Fruit fly (Drosophila melanogaster) whole organism, embryonic: ENCODE results near the gene CG14642.

Experiments
- Blimp-1 ChIP-seq: fragments of 200-800 bp; sonication (Bioruptor generic); optimal IDR thresholded peaks from 3 replicates; lab custom pipeline; 2018; ENCODE audit warnings: missing biosample characterization, missing genetic modification characterization, mild to moderate bottlenecking, moderate library complexity, missing genetic modification reagents
- CG10543 ChIP-seq: fragments of 200-800 bp; sonication (Bioruptor generic); optimal IDR thresholded peaks from 3 replicates; lab custom pipeline; 2017; ENCODE audit warnings: missing biosample characterization, mild to moderate bottlenecking, missing genetic modification characterization, moderate library complexity
- CG1233 ChIP-seq: fragments of 200-800 bp; sonication (Bioruptor generic); optimal IDR thresholded peaks from 4 replicates; lab custom pipeline; 2018; ENCODE audit warnings: missing biosample characterization, mild to moderate bottlenecking, missing genetic modification characterization
- CG12744 ChIP-seq: fragments of 200-800 bp; sonication (Bioruptor generic); optimal IDR thresholded peaks from 2 replicates; lab custom pipeline; 2016; ENCODE audit warnings: missing biosample characterization, missing genetic modification characterization
- CG12769 ChIP-seq: fragments of 200-800 bp; sonication (Bioruptor generic); optimal IDR thresholded peaks from 2 replicates; lab custom pipeline; 2019; ENCODE audit warnings: missing biosample characterization, mild to moderate bottlenecking, missing genetic modification characterization, moderate library complexity
- CG13287 ChIP-seq: fragments of 200-800 bp; sonication (Bioruptor generic); IDR thresholded peaks from 2 replicates; pipeline ENCODE4 v1.3.6; 2022; ENCODE audit warnings: missing biosample characterization, missing genetic modification characterization; ENCODE audit not compliant: partially characterized antibody
- CG13775 ChIP-seq: fragments of 200-800 bp; sonication (Bioruptor generic); optimal IDR thresholded peaks from 3 replicates; lab custom pipeline; 2017; ENCODE audit warnings: missing biosample characterization, mild to moderate bottlenecking, missing genetic modification characterization
- CG15269 ChIP-seq: fragments of 200-800 bp; sonication (Bioruptor generic); optimal IDR thresholded peaks from 2 replicates; lab custom pipeline; 2018; ENCODE audit warnings: missing biosample characterization, mild to moderate bottlenecking, missing genetic modification characterization, moderate library complexity
- CG17328 ChIP-seq: fragments of 200-800 bp; sonication (Bioruptor generic); IDR thresholded peaks from 2 replicates; pipeline ENCODE4 v1.3.6; 2022; ENCODE audit warnings: missing biosample characterization, missing genetic modification characterization
- CG17829 ChIP-seq: fragments of 200-800 bp; optimal IDR thresholded peaks from 2 replicates; lab custom pipeline; 2019; ENCODE audit warnings: missing biosample characterization, mild to moderate bottlenecking, missing genetic modification characterization, moderate library complexity
- CG17912 ChIP-seq: fragments of 200-800 bp; sonication (Bioruptor generic); optimal IDR thresholded peaks from 2 replicates; lab custom pipeline; 2018; ENCODE audit warnings: missing biosample characterization, mild to moderate bottlenecking, missing genetic modification characterization
- CG3163 ChIP-seq: fragments of 200-800 bp; sonication (Bioruptor generic); optimal IDR thresholded peaks from 3 replicates; lab custom pipeline; 2016; ENCODE audit warnings: missing biosample characterization, missing genetic modification characterization
- CG34376 ChIP-seq: fragments of 200-800 bp; sonication (Bioruptor generic); optimal IDR thresholded peaks from 2 replicates; lab custom pipeline; 2018; ENCODE audit warnings: missing biosample characterization, mild to moderate bottlenecking, missing genetic modification characterization
- CG34422 ChIP-seq: fragments of 200-800 bp; sonication (Bioruptor generic); IDR thresholded peaks from 3 replicates; pipeline ENCODE4 v1.3.6; 2022; ENCODE audit warnings: missing biosample characterization, missing genetic modification characterization
- CG3838 ChIP-seq: fragments of 200-800 bp; sonication (Bioruptor generic); optimal IDR thresholded peaks from 3 replicates; lab custom pipeline; 2016; ENCODE audit warnings: missing biosample characterization, missing genetic modification characterization
- CG4360 ChIP-seq: fragments of 200-800 bp; sonication (Bioruptor generic); IDR thresholded peaks from 2 replicates; pipeline ENCODE4 v1.3.6; 2022; ENCODE audit warnings: missing biosample characterization, missing genetic modification characterization
- CG4404 ChIP-seq: fragments of 200-800 bp; sonication (Bioruptor generic); IDR thresholded peaks from 2 replicates; pipeline ENCODE4 v1.3.6; 2022; ENCODE audit warnings: missing biosample characterization, missing genetic modification characterization
- CG5180 ChIP-seq: fragments of 200-800 bp; sonication (Bioruptor generic); optimal IDR thresholded peaks from 3 replicates; lab custom pipeline; 2017; ENCODE audit warnings: missing biosample characterization, missing genetic modification characterization, mild to moderate bottlenecking, moderate library complexity, missing genetic modification reagents
- CG6654 ChIP-seq: fragments of 200-800 bp; sonication (Bioruptor generic); optimal IDR thresholded peaks from 2 replicates; lab custom pipeline; 2017; ENCODE audit warnings: missing biosample characterization, mild to moderate bottlenecking, missing genetic modification characterization
- CG8089 ChIP-seq: fragments of 200-800 bp; sonication (Bioruptor generic); optimal IDR thresholded peaks from 3 replicates; lab custom pipeline; 2016; ENCODE audit warnings: missing biosample characterization, missing genetic modification characterization
- CG9817 ChIP-seq: fragments of 200-800 bp; sonication (Bioruptor generic); optimal IDR thresholded peaks from 2 replicates; lab custom pipeline; 2018; ENCODE audit warnings: missing biosample characterization, mild to moderate bottlenecking, missing genetic modification characterization, moderate library complexity
- CkIIα-i1 ChIP-seq: fragments of 200-800 bp; sonication (Bioruptor generic); IDR thresholded peaks from 2 replicates; pipeline ENCODE4 v1.3.6; 2022; ENCODE audit warnings: missing biosample characterization, missing genetic modification characterization
- Deaf1 ChIP-seq: fragments of 200-800 bp; optimal IDR thresholded peaks from 3 replicates; lab custom pipeline; 2019; ENCODE audit warnings: missing biosample characterization, mild to moderate bottlenecking, missing genetic modification characterization, moderate library complexity
- E2f2 ChIP-seq: fragments of 200-800 bp; sonication (Bioruptor generic); IDR thresholded peaks from 2 replicates; pipeline ENCODE4 v1.3.6; 2022; ENCODE audit warnings: missing biosample characterization, missing genetic modification characterization
- Gug ChIP-seq: fragments of 200-800 bp; sonication (Bioruptor generic); IDR thresholded peaks from 4 replicates; pipeline ENCODE4 v1.3.6; 2022; ENCODE audit warnings: missing biosample characterization, missing genetic modification characterization
- Med ChIP-seq: fragments of 200-800 bp; sonication (Bioruptor generic); peaks from one replicate; lab custom pipeline; 2016; ENCODE audit warnings: missing biosample characterization, missing genetic modification characterization, mild to moderate bottlenecking, inconsistent platforms, moderate library complexity
- Optix ChIP-seq: fragments of 200-800 bp; sonication (Bioruptor generic); IDR thresholded peaks from 3 replicates; pipeline ENCODE4 v1.3.6; 2022; ENCODE audit warnings: missing biosample characterization, missing genetic modification characterization
- Pdp1 ChIP-seq, 2 experiments: fragments of 200-800 bp; sonication (Bioruptor generic); optimal IDR thresholded peaks; 3 replicates each; lab custom pipeline; 2016; ENCODE audit warnings: missing biosample characterization in 2 of 2, missing genetic modification characterization in 2 of 2, mild to moderate bottlenecking in 1 of 2, moderate library complexity in 1 of 2
- Sox102F ChIP-seq: fragments of 200-800 bp; sonication (Bioruptor generic); optimal IDR thresholded peaks from 2 replicates; lab custom pipeline; 2018; ENCODE audit warnings: missing biosample characterization, mild to moderate bottlenecking, missing genetic modification characterization, moderate library complexity
- Sry-δ ChIP-seq: fragments of 200-800 bp; sonication (Bioruptor generic); optimal IDR thresholded peaks from 2 replicates; lab custom pipeline; 2016; ENCODE audit warnings: missing biosample characterization, missing genetic modification characterization
- TFAM ChIP-seq: fragments of 200-800 bp; sonication (Bioruptor generic); optimal IDR thresholded peaks from 2 replicates; lab custom pipeline; 2017; ENCODE audit warnings: missing biosample characterization, missing genetic modification characterization, inconsistent platforms
- Tbp ChIP-seq: fragments of >200 bp; optimal IDR thresholded peaks from 2 replicates; lab custom pipeline; 2018; ENCODE audit warnings: missing biosample characterization, missing genetic modification characterization
- Trl ChIP-seq, 3 experiments: fragments of >200 bp in 2 of 3; fragments of 200-800 bp in 1 of 3; sonication (Bioruptor generic) in 1 of 3; optimal IDR thresholded peaks; 2 replicates in 1 of 3; 3 replicates in 2 of 3; lab custom pipeline; 2016 to 2017; ENCODE audit warnings: missing biosample characterization in 1 of 3, missing genetic modification characterization in 1 of 3
- Xbp1 ChIP-seq: fragments of 200-800 bp; sonication (Bioruptor generic); optimal IDR thresholded peaks from 3 replicates; lab custom pipeline; 2016; ENCODE audit warnings: missing biosample characterization, mild to moderate bottlenecking, missing genetic modification characterization
- ab ChIP-seq: fragments of 200-800 bp; sonication (Bioruptor generic); optimal IDR thresholded peaks from 2 replicates; lab custom pipeline; 2016; ENCODE audit warnings: missing biosample characterization, missing genetic modification characterization
- abd-A ChIP-seq: fragments of 200-800 bp; sonication (Bioruptor generic); optimal IDR thresholded peaks from 3 replicates; lab custom pipeline; 2019; ENCODE audit warnings: missing biosample characterization, mild to moderate bottlenecking, missing genetic modification characterization, moderate library complexity
- ash1 ChIP-seq: fragments of 200-800 bp; sonication (Bioruptor generic); optimal IDR thresholded peaks from 2 replicates; lab custom pipeline; 2018; ENCODE audit warnings: missing biosample characterization, mild to moderate bottlenecking, missing genetic modification characterization
- bowl ChIP-seq: fragments of 200-800 bp; sonication (Bioruptor generic); IDR thresholded peaks from 2 replicates; pipeline ENCODE4 v1.3.6; 2022; ENCODE audit warnings: missing biosample characterization, missing genetic modification characterization
- crc ChIP-seq: fragments of 200-800 bp; sonication (Bioruptor generic); optimal IDR thresholded peaks from 2 replicates; lab custom pipeline; 2016; ENCODE audit warnings: missing biosample characterization, missing genetic modification characterization
- ftz-f1 ChIP-seq: fragments of 200-800 bp; sonication (Bioruptor generic); optimal IDR thresholded peaks from 2 replicates; lab custom pipeline; 2016; ENCODE audit warnings: missing biosample characterization, missing genetic modification characterization
- hb ChIP-seq: fragments of 200-800 bp; sonication (Bioruptor generic); IDR thresholded peaks from 3 replicates; pipeline ENCODE4 v1.3.6; 2022; ENCODE audit warnings: missing biosample characterization, missing genetic modification characterization; ENCODE audit not compliant: partially characterized antibody
- lola ChIP-seq, 3 experiments: fragments of >200 bp in 2 of 3; fragments of 200-800 bp in 1 of 3; sonication (Bioruptor generic) in 1 of 3; optimal IDR thresholded peaks; 2 replicates each; lab custom pipeline; 2017 to 2019; ENCODE audit warnings: missing biosample characterization in 3 of 3, missing genetic modification characterization in 3 of 3, mild to moderate bottlenecking in 1 of 3, moderate library complexity in 1 of 3
- nom ChIP-seq: fragments of 200-800 bp; sonication (Bioruptor generic); optimal IDR thresholded peaks from 2 replicates; lab custom pipeline; 2017; ENCODE audit warnings: missing biosample characterization, missing genetic modification characterization, mild to moderate bottlenecking, moderate library complexity, missing genetic modification reagents
- oc ChIP-seq: fragments of 200-800 bp; sonication (Bioruptor generic); optimal IDR thresholded peaks from 2 replicates; lab custom pipeline; 2018; ENCODE audit warnings: missing biosample characterization, mild to moderate bottlenecking, missing genetic modification characterization, moderate library complexity
- pzg ChIP-seq: fragments of 200-800 bp; sonication (Bioruptor generic); optimal IDR thresholded peaks from 3 replicates; lab custom pipeline; 2018; ENCODE audit warnings: missing biosample characterization, mild to moderate bottlenecking, missing genetic modification characterization, moderate library complexity
- sima ChIP-seq: fragments of 200-800 bp; sonication (Bioruptor generic); optimal IDR thresholded peaks from 2 replicates; lab custom pipeline; 2016; ENCODE audit warnings: missing biosample characterization, missing genetic modification characterization
- so ChIP-seq: fragments of 200-800 bp; sonication (Bioruptor generic); IDR thresholded peaks from 3 replicates; pipeline ENCODE4 v1.3.6; 2022; ENCODE audit warnings: missing biosample characterization, missing genetic modification characterization
- sug ChIP-seq: fragments of 200-800 bp; optimal IDR thresholded peaks from 2 replicates; lab custom pipeline; 2019; ENCODE audit warnings: missing biosample characterization, mild to moderate bottlenecking, missing genetic modification characterization, moderate library complexity
- tll ChIP-seq, 2 experiments: fragments of 200-800 bp in 1 of 2; fragments of >200 bp in 1 of 2; sonication (Bioruptor generic) in 1 of 2; optimal IDR thresholded peaks; 2 replicates each; lab custom pipeline; 2017 to 2019; ENCODE audit warnings: missing biosample characterization in 2 of 2, missing genetic modification characterization in 2 of 2, mild to moderate bottlenecking in 1 of 2, moderate library complexity in 1 of 2

CG14642 gene

dm6 chr3R:4236534-4236933 is 6.0 kb downstream of the CG14642 start (continued):
- TF ChIP-seq Deaf1 (tag; lab: Kevin White, UChicago), result peak; percentile 10
- no peak for TF ChIP-seq CG17912 (GFP tag; lab: Kevin White, UChicago)
- peak; percentile 76 for TF ChIP-seq CG3163
- TF ChIP-seq lola (GFP tag; optimal IDR thresholded peaks at IDR 0.05; lab: Kevin White, UChicago), result no peak
- TF ChIP-seq Sry-δ (GFP tag; lab: Kevin White, UChicago), result no peak
- TF ChIP-seq CG12769 (tag; lab: Kevin White, UChicago), result peak; percentile 8
- TF ChIP-seq CG17829 (tag; lab: Kevin White, UChicago), result no peak
- TF ChIP-seq ftz-f1 (GFP tag; lab: Kevin White, UChicago), result no peak
- peak; percentile 20 for TF ChIP-seq nom (GFP tag; lab: Kevin White, UChicago)
- no peak for TF ChIP-seq CkIIα-i1 (GFP tag; lab: Robert Waterston, UW)
- no peak for TF ChIP-seq ab (GFP tag; lab: Kevin White, UChicago)
- TF ChIP-seq Gug (GFP tag; lab: Robert Waterston, UW), result no peak
- no peak for TF ChIP-seq CG12744 (GFP tag; lab: Kevin White, UChicago)
- TF ChIP-seq E2f2 (GFP tag; lab: Robert Waterston, UW), result no peak
- no peak for TF ChIP-seq oc (tag; lab: Kevin White, UChicago)
- no peak for TF ChIP-seq CG4360
- TF ChIP-seq CG13287, result peak; percentile 12; the same call in 1 of the 2 replicates
- no peak for TF ChIP-seq ash1 (GFP tag; lab: Kevin White, UChicago)
- TF ChIP-seq pzg (GFP tag; lab: Kevin White, UChicago), result no peak
- no peak for TF ChIP-seq CG5180 (GFP tag; lab: Kevin White, UChicago)
- TF ChIP-seq so, result no peak
- peak in 1 of 2 experiments; percentile 5 for TF ChIP-seq Trl (optimal IDR thresholded peaks at IDR 0.05; lab: Kevin White, UChicago)
- no peak for TF ChIP-seq Trl (GFP tag; optimal IDR thresholded peaks at IDR 0.05; lab: Kevin White, UChicago)
- no peak for TF ChIP-seq CG3838 (GFP tag; lab: Kevin White, UChicago)
- TF ChIP-seq abd-A, result no peak

- TF ChIP-seq CG34376 (GFP tag; lab: Kevin White, UChicago), result peak; percentile 88
- TF ChIP-seq Optix (GFP tag; lab: Robert Waterston, UW), result no peak
- TF ChIP-seq CG8089 (GFP tag; lab: Kevin White, UChicago), result no peak
- TF ChIP-seq hb (GFP tag; lab: Robert Waterston, UW), result no peak
- TF ChIP-seq Tbp (GFP tag; lab: Kevin White, UChicago), result no peak
- TF ChIP-seq Deaf1 (tag; lab: Kevin White, UChicago), result peak; percentile 65
- no peak for TF ChIP-seq CG17328 (GFP tag; lab: Robert Waterston, UW)
- TF ChIP-seq Blimp-1 (GFP tag; lab: Kevin White, UChicago), result no peak
- peak; percentile 46 for TF ChIP-seq sug
- peak; percentile 3 for TF ChIP-seq CG10543 (GFP tag; lab: Kevin White, UChicago)
- no peak for TF ChIP-seq crc (GFP tag; lab: Kevin White, UChicago)
- TF ChIP-seq CG34422 (GFP tag; lab: Robert Waterston, UW), result no peak
- no peak for TF ChIP-seq CG4404 (GFP tag; lab: Robert Waterston, UW)
- TF ChIP-seq CG1233 (GFP tag; lab: Kevin White, UChicago), result no peak
- no peak for TF ChIP-seq CG15269 (tag; lab: Kevin White, UChicago)
- peak; percentile 38 for TF ChIP-seq Med (GFP tag; lab: Kevin White, UChicago)
- no peak for TF ChIP-seq bowl (GFP tag; lab: Robert Waterston, UW)
- TF ChIP-seq Sox102F (GFP tag; lab: Kevin White, UChicago), result no peak
- TF ChIP-seq sima (GFP tag; lab: Kevin White, UChicago), result no peak
- TF ChIP-seq CG13775 (GFP tag; lab: Kevin White, UChicago), result no peak
- TF ChIP-seq CG9817 (tag; lab: Kevin White, UChicago), result no peak
- TF ChIP-seq CG6654 (GFP tag; lab: Kevin White, UChicago), result no peak
- TF ChIP-seq TFAM (GFP tag; lab: Kevin White, UChicago), result no peak
- no peak for TF ChIP-seq Xbp1 (GFP tag; lab: Kevin White, UChicago)
- peak in 1 of 2 experiments; percentile 48 for TF ChIP-seq Pdp1 (GFP tag; optimal IDR thresholded peaks at IDR 0.05; lab: Kevin White, UChicago)
- TF ChIP-seq Gug (GFP tag; lab: Robert Waterston, UW), result no peak
- TF ChIP-seq tll (GFP tag; optimal IDR thresholded peaks at IDR 0.05; lab: Kevin White, UChicago), result no peak
Measured at dm6 chr3R:4234991-4235553, 7.4 kb downstream of the CG14642 start, which contains the start of gene Gel. Gene Gel (plus strand): TSS chr3R:4235217.
